Worm (Caenorhabditis elegans) whole organism, late embryonic: ENCODE data around the gene F10C1.9.
A peak's percentile ranks its signal among the peaks of the same experiment; 100 is the strongest.

Experiments
- C08G9.2 ChIP-seq: sonication (generic microtip); optimal IDR thresholded peaks from 2 replicates; lab custom pipeline; 2016; ENCODE audit warnings: mild to moderate bottlenecking, missing genetic modification characterization, moderate library complexity, missing compliant biosample characterization
- F13H6.1 ChIP-seq: sonication (generic microtip); optimal IDR thresholded peaks from 2 replicates; lab custom pipeline; 2016; ENCODE audit warnings: missing genetic modification characterization, missing compliant biosample characterization
- K02D7.2 ChIP-seq: sonication (generic microtip); optimal IDR thresholded peaks from 2 replicates; lab custom pipeline; 2017; ENCODE audit warnings: mild to moderate bottlenecking, missing genetic modification characterization, missing compliant biosample characterization
- K09A11.1 ChIP-seq: sonication (generic microtip); optimal IDR thresholded peaks from 2 replicates; lab custom pipeline; 2017; ENCODE audit warnings: antibody characterized with exemption, mild to moderate bottlenecking, missing genetic modification characterization, missing compliant biosample characterization; ENCODE audit not compliant: insufficient read depth
- Y22D7AL.16 ChIP-seq: sonication (generic microtip); optimal IDR thresholded peaks from 2 replicates; lab custom pipeline; 2016; ENCODE audit warnings: missing genetic modification characterization, missing compliant biosample characterization
- ahr-1 ChIP-seq: sonication (generic microtip); optimal IDR thresholded peaks from 2 replicates; lab custom pipeline; 2016; ENCODE audit warnings: missing genetic modification characterization, missing compliant biosample characterization
- ama-1 ChIP-seq: fragments of 150-350 bp; optimal IDR thresholded peaks from 2 replicates; lab custom pipeline; 2014
- ceh-14 ChIP-seq: sonication (generic microtip); optimal IDR thresholded peaks from 2 replicates; lab custom pipeline; 2016; ENCODE audit warnings: missing genotype, missing genetic modification characterization, missing compliant biosample characterization
- ceh-18 ChIP-seq: sonication (generic microtip); optimal IDR thresholded peaks from 2 replicates; lab custom pipeline; 2016; ENCODE audit warnings: missing genetic modification characterization, missing compliant biosample characterization
- ceh-22 ChIP-seq: sonication (generic microtip); optimal IDR thresholded peaks from 2 replicates; lab custom pipeline; 2017; ENCODE audit warnings: missing biosample characterization, missing genetic modification characterization
- ceh-31 ChIP-seq: sonication (generic microtip); optimal IDR thresholded peaks from 2 replicates; lab custom pipeline; 2016; ENCODE audit warnings: missing genetic modification characterization, missing compliant biosample characterization
- ceh-34 ChIP-seq: sonication (generic microtip); optimal IDR thresholded peaks from 2 replicates; lab custom pipeline; 2016; ENCODE audit warnings: mild to moderate bottlenecking, missing genetic modification characterization, missing compliant biosample characterization
- ceh-48 ChIP-seq: sonication (generic microtip); optimal IDR thresholded peaks from 2 replicates; lab custom pipeline; 2016; ENCODE audit warnings: missing genetic modification characterization, inconsistent platforms, missing compliant biosample characterization
- ceh-6 ChIP-seq: fragments of 200-800 bp; sonication (Bioruptor generic); optimal IDR thresholded peaks from 2 replicates; lab custom pipeline; 2018; ENCODE audit warnings: mild to moderate bottlenecking, missing genetic modification characterization, missing compliant biosample characterization
- ceh-9 ChIP-seq: sonication (generic microtip); optimal IDR thresholded peaks from 2 replicates; lab custom pipeline; 2016; ENCODE audit warnings: mild to moderate bottlenecking, missing genetic modification characterization, inconsistent platforms, missing compliant biosample characterization
- che-1 ChIP-seq: sonication (generic microtip); optimal IDR thresholded peaks from 2 replicates; lab custom pipeline; 2016; ENCODE audit warnings: mild to moderate bottlenecking, missing genetic modification characterization, missing compliant biosample characterization
- dve-1 ChIP-seq: sonication (generic microtip); optimal IDR thresholded peaks from 2 replicates; lab custom pipeline; 2017; ENCODE audit warnings: antibody characterized with exemption, mild to moderate bottlenecking, missing genetic modification characterization, missing compliant biosample characterization
- elt-2 ChIP-seq: sonication (generic microtip); optimal IDR thresholded peaks from 2 replicates; lab custom pipeline; 2016; ENCODE audit warnings: missing genetic modification reagents, missing genetic modification characterization, missing compliant biosample characterization
- elt-4 ChIP-seq: sonication (generic microtip); optimal IDR thresholded peaks from 2 replicates; lab custom pipeline; 2016; ENCODE audit warnings: missing genetic modification characterization, missing compliant biosample characterization
- fax-1 ChIP-seq: sonication (generic microtip); optimal IDR thresholded peaks from 2 replicates; lab custom pipeline; 2016; ENCODE audit warnings: missing genotype, missing genetic modification characterization, missing compliant biosample characterization
- fkh-6 ChIP-seq: sonication (generic microtip); optimal IDR thresholded peaks from 2 replicates; lab custom pipeline; 2016; ENCODE audit warnings: missing genetic modification characterization, missing compliant biosample characterization
- gmeb-2 ChIP-seq: sonication (generic microtip); optimal IDR thresholded peaks from 2 replicates; lab custom pipeline; 2016; ENCODE audit warnings: missing genetic modification characterization, inconsistent platforms, missing compliant biosample characterization
- hlh-6 ChIP-seq: sonication (generic microtip); optimal IDR thresholded peaks from 2 replicates; lab custom pipeline; 2016; ENCODE audit warnings: missing genotype, missing genetic modification characterization, missing compliant biosample characterization
- hlh-8 ChIP-seq: sonication (generic microtip); optimal IDR thresholded peaks from 2 replicates; lab custom pipeline; 2016; ENCODE audit warnings: missing genotype, missing genetic modification characterization, missing compliant biosample characterization
- lin-11 ChIP-seq: fragments of 200-800 bp; sonication (Bioruptor generic); optimal IDR thresholded peaks from 2 replicates; lab custom pipeline; 2018; ENCODE audit warnings: mild to moderate bottlenecking, missing genetic modification characterization, missing compliant biosample characterization
- nfya-1 ChIP-seq: sonication (generic microtip); optimal IDR thresholded peaks from 2 replicates; lab custom pipeline; 2017; ENCODE audit warnings: missing genetic modification characterization, mild to moderate bottlenecking, missing compliant biosample characterization, antibody characterized with exemption, moderate library complexity
- pat-9 ChIP-seq: fragments of 200-800 bp; sonication (Bioruptor generic); optimal IDR thresholded peaks from 2 replicates; lab custom pipeline; 2018; ENCODE audit warnings: mild to moderate bottlenecking, missing genetic modification characterization, moderate library complexity, missing compliant biosample characterization
- pax-1 ChIP-seq: fragments of 150-350 bp; optimal IDR thresholded peaks from 2 replicates; lab custom pipeline; 2014; ENCODE audit warnings: missing biosample characterization, missing genetic modification characterization
- pha-2 ChIP-seq: sonication (generic microtip); optimal IDR thresholded peaks from 2 replicates; lab custom pipeline; 2017; ENCODE audit warnings: mild to moderate bottlenecking, missing genetic modification characterization, missing compliant biosample characterization
- ref-2 ChIP-seq: sonication (generic microtip); optimal IDR thresholded peaks from 2 replicates; lab custom pipeline; 2016; ENCODE audit warnings: missing genetic modification characterization, missing compliant biosample characterization
- sox-2 ChIP-seq: fragments of 200-800 bp; sonication (Bioruptor generic); IDR thresholded peaks from 2 replicates; pipeline ENCODE4 v1.3.6; 2022; ENCODE audit warnings: missing genetic modification reagents, missing genetic modification characterization, missing compliant biosample characterization
- syd-9 ChIP-seq: sonication (generic microtip); optimal IDR thresholded peaks from 2 replicates; lab custom pipeline; 2016; ENCODE audit warnings: mild to moderate bottlenecking, missing genetic modification characterization, moderate library complexity, missing compliant biosample characterization
- tbx-2 ChIP-seq: sonication (generic microtip); optimal IDR thresholded peaks from 2 replicates; lab custom pipeline; 2016; ENCODE audit warnings: missing genetic modification characterization, missing compliant biosample characterization
- tbx-7 ChIP-seq: sonication (generic microtip); optimal IDR thresholded peaks from 2 replicates; lab custom pipeline; 2016; ENCODE audit warnings: missing genotype, missing genetic modification characterization, missing compliant biosample characterization
- ttx-3 ChIP-seq: sonication (generic microtip); optimal IDR thresholded peaks from 2 replicates; lab custom pipeline; 2016; ENCODE audit warnings: missing genetic modification reagents, missing genetic modification characterization, missing compliant biosample characterization
- unc-3 ChIP-seq, 2 experiments: fragments of 200-800 bp in 1 of 2; sonication (Bioruptor generic) in 1 of 2; sonication (generic microtip) in 1 of 2; conservative IDR thresholded peaks in 1 of 2; optimal IDR thresholded peaks in 1 of 2; 2 replicates each; pipeline versions ENCODE4 v1.3.6 to Lab custom; 2016 to 2022; ENCODE audit warnings: missing compliant biosample characterization in 2 of 2, missing genetic modification characterization in 2 of 2, missing genetic modification reagents in 1 of 2
- unc-42 ChIP-seq: sonication (generic microtip); optimal IDR thresholded peaks from 2 replicates; lab custom pipeline; 2016; ENCODE audit warnings: missing genotype, missing genetic modification characterization, missing compliant biosample characterization
- unc-55 ChIP-seq: sonication (generic microtip); optimal IDR thresholded peaks from 2 replicates; lab custom pipeline; 2017; ENCODE audit warnings: missing biosample characterization, missing genetic modification reagents, missing genetic modification characterization
- zip-5 ChIP-seq: sonication (generic microtip); optimal IDR thresholded peaks from 2 replicates; lab custom pipeline; 2016; ENCODE audit warnings: missing genetic modification characterization, missing compliant biosample characterization
- ztf-16 ChIP-seq: sonication (generic microtip); optimal IDR thresholded peaks from 2 replicates; lab custom pipeline; 2017; ENCODE audit warnings: missing genetic modification characterization, missing compliant biosample characterization

The F10C1.9 gene

ce11 chrII:5781935-5782921 is 37.1 kb upstream of the F10C1.9 start, which contains the start of gene K05F1.6 (continued):
- TF ChIP-seq syd-9 (no peak), gmeb-2 (peak; percentile 55), che-1 (tag; lab: Kevin White, UChicago) (peak; percentile 63), unc-42 (tag; lab: Kevin White, UChicago) (no peak), Y22D7AL.16 (tag; lab: Kevin White, UChicago) (peak; percentile 53), unc-3 (GFP tag; conservative IDR thresholded peaks at IDR 0.05; lab: Robert Waterston, UW) (no peak; the same call in 1 of the 2 replicates), unc-3 (tag; optimal IDR thresholded peaks at IDR 0.05; lab: Kevin White, UChicago) (peak; percentile 9), ceh-14 (tag; lab: Kevin White, UChicago) (peak; percentile 57), sox-2 (GFP tag; lab: Robert Waterston, UW) (no peak), ceh-22 (no peak), fax-1 (tag; lab: Kevin White, UChicago) (no peak), elt-2 (tag; lab: Kevin White, UChicago) (peak; percentile 90), ceh-18 (tag; lab: Kevin White, UChicago) (peak; percentile 45), hlh-8 (tag; lab: Kevin White, UChicago) (no peak), ahr-1 (no peak), tbx-2 (tag; lab: Kevin White, UChicago) (peak; percentile 60), elt-4 (tag; lab: Kevin White, UChicago) (no peak), K02D7.2 (tag; lab: Kevin White, UChicago) (peak; percentile 77), ama-1 (lab: Kevin White, UChicago) (no peak), C08G9.2 (tag; lab: Kevin White, UChicago) (peak; percentile 54), ttx-3 (tag; lab: Kevin White, UChicago) (peak; percentile 38), tbx-7 (tag; lab: Kevin White, UChicago) (no peak), dve-1 (tag; lab: Kevin White, UChicago) (peak; percentile 73), pha-2 (tag; lab: Kevin White, UChicago) (peak; percentile 48)

- TF ChIP-seq ceh-48 (tag; lab: Kevin White, UChicago) = peak; percentile 21
- peak; percentile 2 for TF ChIP-seq ceh-14 (tag; lab: Kevin White, UChicago)
- peak; percentile 67 for TF ChIP-seq unc-42 (tag; lab: Kevin White, UChicago)
- peak; percentile 11 for TF ChIP-seq tbx-2 (tag; lab: Kevin White, UChicago)
- TF ChIP-seq ttx-3 (tag; lab: Kevin White, UChicago) = no peak
- peak; percentile 33 for TF ChIP-seq nfya-1 (tag; lab: Kevin White, UChicago)
- no peak for TF ChIP-seq ceh-6
- peak; percentile 26 for TF ChIP-seq ceh-31
- TF ChIP-seq fkh-6 (tag; lab: Kevin White, UChicago) = no peak
- peak; percentile 42 for TF ChIP-seq unc-55 (GFP tag; lab: Kevin White, UChicago)
- TF ChIP-seq ceh-34 (tag; lab: Kevin White, UChicago) = no peak
- no peak for TF ChIP-seq unc-3 (GFP tag; conservative IDR thresholded peaks at IDR 0.05; lab: Robert Waterston, UW)
- no peak for TF ChIP-seq unc-3 (tag; optimal IDR thresholded peaks at IDR 0.05; lab: Kevin White, UChicago)
- TF ChIP-seq ceh-18 (tag; lab: Kevin White, UChicago) = peak; percentile 46
- TF ChIP-seq elt-4 (tag; lab: Kevin White, UChicago) = no peak
Observed at ce11 chrII:5779866-5780265, 34.8 kb upstream of the F10C1.9 start.

ce11 chrII:5777372-5777771 is 32.3 kb upstream of the F10C1.9 start:
- TF ChIP-seq ref-2 (tag; lab: Kevin White, UChicago) = no peak
- no peak for TF ChIP-seq elt-2 (tag; lab: Kevin White, UChicago)
- TF ChIP-seq, all 69 proteins: peak for 0

- TF ChIP-seq ztf-16 (tag; lab: Kevin White, UChicago) = no peak
- TF ChIP-seq ceh-22 = no peak
- TF ChIP-seq lin-11 (tag; lab: Kevin White, UChicago) = no peak
- TF ChIP-seq fax-1 (tag; lab: Kevin White, UChicago) = no peak
- TF ChIP-seq unc-55 (GFP tag; lab: Kevin White, UChicago) = no peak
- TF ChIP-seq ceh-9 (tag; lab: Kevin White, UChicago) = no peak
- no peak for TF ChIP-seq fkh-6 (tag; lab: Kevin White, UChicago)
- no peak for TF ChIP-seq unc-42 (tag; lab: Kevin White, UChicago)
- no peak for TF ChIP-seq zip-5 (tag; lab: Kevin White, UChicago)
- TF ChIP-seq F13H6.1 (tag; lab: Kevin White, UChicago) = no peak
- TF ChIP-seq pax-1 (tag; lab: Kevin White, UChicago) = no peak
- no peak for TF ChIP-seq pat-9 (tag; lab: Kevin White, UChicago)
- TF ChIP-seq elt-4 (tag; lab: Kevin White, UChicago) = no peak
- no peak for TF ChIP-seq gmeb-2
- TF ChIP-seq K09A11.1 = no peak
- TF ChIP-seq ttx-3 (tag; lab: Kevin White, UChicago) = no peak
- TF ChIP-seq hlh-6 = no peak
Observed at ce11 chrII:5774879-5775278, 29.8 kb upstream of the F10C1.9 start.
